Worm (Caenorhabditis elegans) whole organism, late embryonic: ENCODE results near the gene T11B7.1.

Experiments
- F13H6.1 ChIP-seq: sonication (generic microtip); optimal IDR thresholded peaks from 2 replicates; lab custom pipeline; 2016; ENCODE audit warnings: missing genetic modification characterization, missing compliant biosample characterization
- K02D7.2 ChIP-seq: sonication (generic microtip); optimal IDR thresholded peaks from 2 replicates; lab custom pipeline; 2017; ENCODE audit warnings: mild to moderate bottlenecking, missing genetic modification characterization, missing compliant biosample characterization
- ama-1 ChIP-seq: fragments of 150-350 bp; optimal IDR thresholded peaks from 2 replicates; lab custom pipeline; 2014
- ceh-14 ChIP-seq: sonication (generic microtip); optimal IDR thresholded peaks from 2 replicates; lab custom pipeline; 2016; ENCODE audit warnings: missing genotype, missing genetic modification characterization, missing compliant biosample characterization
- ceh-19 ChIP-seq: fragments of 200-800 bp; sonication (Bioruptor generic); optimal IDR thresholded peaks from 2 replicates; lab custom pipeline; 2018; ENCODE audit warnings: mild to moderate bottlenecking, missing genetic modification characterization, missing compliant biosample characterization
- ceh-2 ChIP-seq: sonication (generic microtip); optimal IDR thresholded peaks from 2 replicates; lab custom pipeline; 2016; ENCODE audit warnings: missing genotype, missing genetic modification characterization, missing compliant biosample characterization
- ceh-22 ChIP-seq: sonication (generic microtip); optimal IDR thresholded peaks from 2 replicates; lab custom pipeline; 2017; ENCODE audit warnings: missing biosample characterization, missing genetic modification characterization
- ceh-30 ChIP-seq: fragments of 150-350 bp; optimal IDR thresholded peaks from 2 replicates; lab custom pipeline; 2014; ENCODE audit warnings: missing biosample characterization, missing genetic modification characterization
- ceh-34 ChIP-seq: sonication (generic microtip); optimal IDR thresholded peaks from 2 replicates; lab custom pipeline; 2016; ENCODE audit warnings: mild to moderate bottlenecking, missing genetic modification characterization, missing compliant biosample characterization
- ceh-45 ChIP-seq: fragments of 200-800 bp; sonication (Bioruptor generic); IDR thresholded peaks from 2 replicates; pipeline ENCODE4 v1.3.6; 2022; ENCODE audit warnings: missing genetic modification reagents, missing genetic modification characterization, missing compliant biosample characterization
- dve-1 ChIP-seq: sonication (generic microtip); optimal IDR thresholded peaks from 2 replicates; lab custom pipeline; 2017; ENCODE audit warnings: antibody characterized with exemption, mild to moderate bottlenecking, missing genetic modification characterization, missing compliant biosample characterization
- elt-4 ChIP-seq: sonication (generic microtip); optimal IDR thresholded peaks from 2 replicates; lab custom pipeline; 2016; ENCODE audit warnings: missing genetic modification characterization, missing compliant biosample characterization
- ets-4 ChIP-seq: sonication (generic microtip); optimal IDR thresholded peaks from 2 replicates; lab custom pipeline; 2016; ENCODE audit warnings: missing genetic modification characterization, missing compliant biosample characterization
- eyg-1 ChIP-seq: sonication (generic microtip); optimal IDR thresholded peaks from 2 replicates; lab custom pipeline; 2016; ENCODE audit warnings: missing genotype, missing genetic modification characterization, missing compliant biosample characterization
- fax-1 ChIP-seq: sonication (generic microtip); optimal IDR thresholded peaks from 2 replicates; lab custom pipeline; 2016; ENCODE audit warnings: missing genotype, missing genetic modification characterization, missing compliant biosample characterization
- fkh-10 ChIP-seq: fragments of 150-350 bp; optimal IDR thresholded peaks from 2 replicates; lab custom pipeline; 2014; ENCODE audit warnings: missing biosample characterization, missing genetic modification reagents, missing genetic modification characterization
- fkh-6 ChIP-seq: sonication (generic microtip); optimal IDR thresholded peaks from 2 replicates; lab custom pipeline; 2016; ENCODE audit warnings: missing genetic modification characterization, missing compliant biosample characterization
- gmeb-2 ChIP-seq: sonication (generic microtip); optimal IDR thresholded peaks from 2 replicates; lab custom pipeline; 2016; ENCODE audit warnings: missing genetic modification characterization, inconsistent platforms, missing compliant biosample characterization
- hlh-13 ChIP-seq: fragments of 200-800 bp; sonication (Bioruptor generic); optimal IDR thresholded peaks from 2 replicates; lab custom pipeline; 2018; ENCODE audit warnings: mild to moderate bottlenecking, missing genetic modification characterization, missing compliant biosample characterization
- hlh-15 ChIP-seq: sonication (generic microtip); optimal IDR thresholded peaks from 2 replicates; lab custom pipeline; 2016; ENCODE audit warnings: missing genetic modification characterization, missing compliant biosample characterization
- hlh-30 ChIP-seq: sonication (generic microtip); optimal IDR thresholded peaks from 2 replicates; lab custom pipeline; 2017; ENCODE audit warnings: antibody characterized with exemption, missing genetic modification characterization, missing compliant biosample characterization; ENCODE audit not compliant: insufficient read depth
- hlh-8 ChIP-seq: sonication (generic microtip); optimal IDR thresholded peaks from 2 replicates; lab custom pipeline; 2016; ENCODE audit warnings: missing genotype, missing genetic modification characterization, missing compliant biosample characterization
- lin-11 ChIP-seq: fragments of 200-800 bp; sonication (Bioruptor generic); optimal IDR thresholded peaks from 2 replicates; lab custom pipeline; 2018; ENCODE audit warnings: mild to moderate bottlenecking, missing genetic modification characterization, missing compliant biosample characterization
- mec-3 ChIP-seq: sonication (generic microtip); optimal IDR thresholded peaks from 2 replicates; lab custom pipeline; 2016; ENCODE audit warnings: borderline replicate concordance, missing genetic modification characterization, missing compliant biosample characterization
- nfya-1 ChIP-seq: sonication (generic microtip); optimal IDR thresholded peaks from 2 replicates; lab custom pipeline; 2017; ENCODE audit warnings: missing genetic modification characterization, mild to moderate bottlenecking, missing compliant biosample characterization, antibody characterized with exemption, moderate library complexity
- nhr-232 ChIP-seq: sonication (generic microtip); optimal IDR thresholded peaks from 2 replicates; lab custom pipeline; 2016; ENCODE audit warnings: missing genetic modification characterization, missing compliant biosample characterization
- pat-9 ChIP-seq: fragments of 200-800 bp; sonication (Bioruptor generic); optimal IDR thresholded peaks from 2 replicates; lab custom pipeline; 2018; ENCODE audit warnings: mild to moderate bottlenecking, missing genetic modification characterization, moderate library complexity, missing compliant biosample characterization
- pax-1 ChIP-seq: fragments of 150-350 bp; optimal IDR thresholded peaks from 2 replicates; lab custom pipeline; 2014; ENCODE audit warnings: missing biosample characterization, missing genetic modification characterization
- pha-2 ChIP-seq: sonication (generic microtip); optimal IDR thresholded peaks from 2 replicates; lab custom pipeline; 2017; ENCODE audit warnings: mild to moderate bottlenecking, missing genetic modification characterization, missing compliant biosample characterization
- pros-1 ChIP-seq: fragments of 150-350 bp; optimal IDR thresholded peaks from 2 replicates; lab custom pipeline; 2014; ENCODE audit warnings: missing biosample characterization, missing genetic modification reagents, missing genetic modification characterization
- ref-2 ChIP-seq: sonication (generic microtip); optimal IDR thresholded peaks from 2 replicates; lab custom pipeline; 2016; ENCODE audit warnings: missing genetic modification characterization, missing compliant biosample characterization
- sdc-2 ChIP-seq: sonication (generic microtip); optimal IDR thresholded peaks from 2 replicates; lab custom pipeline; 2016; ENCODE audit warnings: missing genotype, missing genetic modification characterization, missing compliant biosample characterization
- sox-2 ChIP-seq: fragments of 200-800 bp; sonication (Bioruptor generic); IDR thresholded peaks from 2 replicates; pipeline ENCODE4 v1.3.6; 2022; ENCODE audit warnings: missing genetic modification reagents, missing genetic modification characterization, missing compliant biosample characterization
- sox-4 ChIP-seq: sonication (generic microtip); optimal IDR thresholded peaks from 2 replicates; lab custom pipeline; 2017; ENCODE audit warnings: mild to moderate bottlenecking, missing genetic modification characterization, inconsistent platforms, missing compliant biosample characterization
- syd-9 ChIP-seq: sonication (generic microtip); optimal IDR thresholded peaks from 2 replicates; lab custom pipeline; 2016; ENCODE audit warnings: mild to moderate bottlenecking, missing genetic modification characterization, moderate library complexity, missing compliant biosample characterization
- tbx-2 ChIP-seq: sonication (generic microtip); optimal IDR thresholded peaks from 2 replicates; lab custom pipeline; 2016; ENCODE audit warnings: missing genetic modification characterization, missing compliant biosample characterization
- ttx-3 ChIP-seq: sonication (generic microtip); optimal IDR thresholded peaks from 2 replicates; lab custom pipeline; 2016; ENCODE audit warnings: missing genetic modification reagents, missing genetic modification characterization, missing compliant biosample characterization
- unc-55 ChIP-seq: sonication (generic microtip); optimal IDR thresholded peaks from 2 replicates; lab custom pipeline; 2017; ENCODE audit warnings: missing biosample characterization, missing genetic modification reagents, missing genetic modification characterization
- zip-5 ChIP-seq: sonication (generic microtip); optimal IDR thresholded peaks from 2 replicates; lab custom pipeline; 2016; ENCODE audit warnings: missing genetic modification characterization, missing compliant biosample characterization
- ztf-16 ChIP-seq: sonication (generic microtip); optimal IDR thresholded peaks from 2 replicates; lab custom pipeline; 2017; ENCODE audit warnings: missing genetic modification characterization, missing compliant biosample characterization

The T11B7.1 gene

DNA sequence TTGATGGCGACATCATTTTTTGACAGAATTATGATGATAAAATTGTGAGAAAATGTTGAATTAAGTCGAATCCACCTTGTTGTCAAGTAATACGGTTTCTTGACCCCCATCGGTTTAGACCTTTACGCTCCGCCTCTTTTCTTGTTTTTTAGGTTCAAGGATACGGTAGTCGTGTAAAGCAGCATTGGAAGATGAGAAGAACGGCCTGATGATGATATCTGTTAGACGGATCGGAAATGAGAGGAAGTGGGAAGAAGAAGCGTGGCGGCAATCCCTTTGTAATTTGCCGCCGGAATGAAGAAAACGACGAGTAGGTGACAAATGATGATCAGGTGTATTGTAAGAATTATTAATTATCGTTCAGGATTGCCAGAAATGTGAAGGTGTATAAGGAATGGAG is 39.3 kb downstream of the T11B7.1 start, which contains the start of gene npax-4:
TSS of gene npax-4 (minus strand) at position 101 of the 400 bp plus-strand sequence.
- no peak for TF ChIP-seq hlh-8 (tag; lab: Kevin White, UChicago)
- TF ChIP-seq nfya-1 (tag; lab: Kevin White, UChicago) = no peak
- TF ChIP-seq sox-4 (tag; lab: Kevin White, UChicago) = no peak
- TF ChIP-seq F13H6.1 (tag; lab: Kevin White, UChicago) = no peak
- TF ChIP-seq lin-11 (tag; lab: Kevin White, UChicago) = no peak
- no peak for TF ChIP-seq sdc-2 (tag; lab: Kevin White, UChicago)
- TF ChIP-seq ceh-2 = no peak
- no peak for TF ChIP-seq ceh-30 (tag; lab: Kevin White, UChicago)
- no peak for TF ChIP-seq ama-1
- TF ChIP-seq ceh-45 (GFP tag; lab: Robert Waterston, UW) = no peak
- no peak for TF ChIP-seq pax-1
- TF ChIP-seq, all 69 proteins: peak for 0

DNA sequence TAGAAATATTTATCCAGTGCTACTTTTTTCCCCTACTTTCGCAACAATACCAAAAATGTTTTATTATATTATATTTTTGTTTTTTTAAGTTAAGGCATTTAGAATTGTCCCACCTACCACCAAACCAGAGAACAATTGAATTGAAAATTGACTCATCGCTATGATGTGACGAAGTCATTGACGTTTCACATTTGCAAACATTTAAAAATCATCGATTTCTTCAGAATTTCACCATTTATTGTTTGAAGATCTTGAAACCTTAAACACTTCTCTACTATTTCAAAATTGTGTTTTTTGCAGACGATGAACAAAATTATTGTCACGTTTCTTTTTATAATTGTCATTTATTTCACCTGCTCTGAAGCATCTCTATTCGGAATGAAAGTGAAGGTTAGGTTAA is 40.7 kb downstream of the T11B7.1 start, which contains the start of gene C09G9.8:
TSS of gene C09G9.8 (plus strand) at position 301 of the 400 bp plus-strand sequence.
- TF ChIP-seq nhr-232 (tag; lab: Kevin White, UChicago) (no peak), fkh-10 (GFP tag; lab: Kevin White, UChicago) (no peak), hlh-15 (tag; lab: Kevin White, UChicago) (no peak), pat-9 (no peak), hlh-8 (tag; lab: Kevin White, UChicago) (no peak), gmeb-2 (no peak), ceh-19 (GFP tag; lab: Kevin White, UChicago) (no peak), K02D7.2 (tag; lab: Kevin White, UChicago) (no peak), hlh-13 (GFP tag; lab: Kevin White, UChicago) (no peak), zip-5 (tag; lab: Kevin White, UChicago) (no peak), ttx-3 (tag; lab: Kevin White, UChicago) (no peak), pha-2 (tag; lab: Kevin White, UChicago) (no peak), F13H6.1 (tag; lab: Kevin White, UChicago) (no peak)

DNA sequence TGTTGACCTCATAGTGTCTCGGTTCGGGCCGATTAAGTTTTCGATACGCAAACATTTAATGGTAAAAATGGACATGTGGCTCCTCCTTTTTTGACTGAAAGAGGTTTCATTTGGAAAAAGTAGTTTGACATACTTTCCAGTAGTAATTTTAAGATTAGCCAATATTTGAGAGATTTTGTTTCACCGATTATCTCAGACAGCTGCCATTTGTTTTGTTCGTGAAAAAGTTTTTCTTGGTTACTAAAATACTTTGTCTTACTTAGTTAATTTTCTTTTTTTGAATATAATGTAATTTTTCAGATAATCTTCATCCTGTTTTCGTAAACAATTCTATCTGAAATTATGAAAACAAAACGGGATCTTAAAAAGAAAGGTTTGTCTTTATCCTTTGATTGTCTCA is 45.7 kb downstream of the T11B7.1 start, which contains the start of gene C09G9.5:
TSS of gene C09G9.5 (plus strand) at position 301 of the 400 bp plus-strand sequence.
- no peak for TF ChIP-seq unc-55
- no peak for TF ChIP-seq ceh-22
- TF ChIP-seq hlh-8 (tag; lab: Kevin White, UChicago) = no peak
- no peak for TF ChIP-seq K02D7.2 (tag; lab: Kevin White, UChicago)
- no peak for TF ChIP-seq sox-2 (GFP tag; lab: Robert Waterston, UW)
- TF ChIP-seq fkh-6 (tag; lab: Kevin White, UChicago) = no peak
- no peak for TF ChIP-seq ceh-34 (tag; lab: Kevin White, UChicago)
- TF ChIP-seq, all 69 proteins: peak for 0

DNA sequence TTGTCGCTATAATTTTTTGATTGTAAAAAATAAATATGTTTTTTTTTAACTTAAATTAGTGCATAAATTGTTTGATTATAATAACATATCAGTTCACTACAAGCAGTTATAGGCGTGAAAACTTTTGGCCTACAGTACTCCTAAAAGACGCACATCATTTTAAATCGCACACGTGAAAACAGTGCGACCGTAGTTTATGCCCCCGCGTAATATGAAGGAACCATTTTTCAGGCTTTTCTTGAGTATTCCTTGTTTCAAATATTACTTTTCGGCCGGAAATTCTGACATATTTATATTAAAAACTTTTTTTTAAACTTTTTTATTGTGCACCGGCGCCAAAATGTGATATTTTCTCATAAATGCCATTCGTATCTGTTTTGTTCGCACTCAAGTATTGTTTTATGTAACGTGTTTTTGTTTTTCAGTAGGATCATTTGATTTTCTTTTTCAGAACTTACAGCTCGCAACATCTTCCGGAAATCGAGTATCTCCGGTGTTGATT is 48.1 kb downstream of the T11B7.1 start, which contains the start of gene oma-1:
TSS of gene oma-1 (plus strand) at position 452 of the 502 bp plus-strand sequence.
- TF ChIP-seq fax-1 (tag; lab: Kevin White, UChicago) (no peak), ceh-14 (tag; lab: Kevin White, UChicago) (no peak), eyg-1 (tag; lab: Kevin White, UChicago) (no peak), ztf-16 (no peak), mec-3 (no peak), elt-4 (tag; lab: Kevin White, UChicago) (no peak), tbx-2 (no peak), zip-5 (tag; lab: Kevin White, UChicago) (no peak), pat-9 (no peak), sdc-2 (tag; lab: Kevin White, UChicago) (no peak), ets-4 (tag; lab: Kevin White, UChicago) (no peak), ref-2 (tag; lab: Kevin White, UChicago) (no peak), dve-1 (tag; lab: Kevin White, UChicago) (no peak), hlh-30 (tag; lab: Kevin White, UChicago) (no peak), fkh-10 (GFP tag; lab: Kevin White, UChicago) (no peak), pros-1 (tag; lab: Kevin White, UChicago) (no peak), ceh-19 (GFP tag; lab: Kevin White, UChicago) (no peak), pax-1 (no peak), syd-9 (tag; lab: Kevin White, UChicago) (no peak), K02D7.2 (tag; lab: Kevin White, UChicago) (no peak)
